Fruit fly (Drosophila melanogaster) whole organism, embryonic: Measurements from ENCODE around the gene CkIIalpha-i3.

Source experiments
- Aef1 ChIP-seq: fragments of 200-800 bp; sonication (Bioruptor generic); IDR thresholded peaks from 3 replicates; pipeline ENCODE4 v1.3.6; 2022; ENCODE audit warnings: missing biosample characterization, missing genetic modification characterization
- BtbVII ChIP-seq: fragments of 200-800 bp; sonication (Bioruptor generic); optimal IDR thresholded peaks from 3 replicates; lab custom pipeline; 2017; ENCODE audit warnings: missing biosample characterization, mild to moderate bottlenecking, missing genetic modification characterization
- CG12104 ChIP-seq: fragments of 200-800 bp; sonication (Bioruptor generic); optimal IDR thresholded peaks from 3 replicates; lab custom pipeline; 2016; ENCODE audit warnings: missing biosample characterization, missing genetic modification characterization
- CG12659 ChIP-seq: fragments of 200-800 bp; sonication (Bioruptor generic); optimal IDR thresholded peaks from 3 replicates; lab custom pipeline; 2017; ENCODE audit warnings: mild to moderate bottlenecking, missing biosample characterization, missing genetic modification reagents, missing genetic modification characterization
- CG12942 ChIP-seq: fragments of 200-800 bp; sonication (Bioruptor generic); optimal IDR thresholded peaks from 3 replicates; lab custom pipeline; 2016; ENCODE audit warnings: missing biosample characterization, missing genetic modification characterization
- CG13287 ChIP-seq: fragments of 200-800 bp; sonication (Bioruptor generic); IDR thresholded peaks from 2 replicates; pipeline ENCODE4 v1.3.6; 2022; ENCODE audit warnings: missing biosample characterization, missing genetic modification characterization; ENCODE audit not compliant: partially characterized antibody
- CG14667 ChIP-seq: fragments of 200-800 bp; sonication (Bioruptor generic); IDR thresholded peaks from 2 replicates; pipeline ENCODE4 v1.3.6; 2022; ENCODE audit warnings: missing biosample characterization, missing genetic modification characterization
- CG14965 ChIP-seq: fragments of 200-800 bp; sonication (Bioruptor generic); optimal IDR thresholded peaks from 2 replicates; lab custom pipeline; 2016; ENCODE audit warnings: missing biosample characterization, missing genetic modification characterization, borderline replicate concordance
- CG15514 ChIP-seq: fragments of 200-800 bp; sonication (Bioruptor generic); optimal IDR thresholded peaks from 3 replicates; lab custom pipeline; 2017; ENCODE audit warnings: missing biosample characterization, missing genetic modification characterization, mild to moderate bottlenecking, moderate library complexity, missing genetic modification reagents
- CG17359 ChIP-seq: fragments of 200-800 bp; sonication (Bioruptor generic); optimal IDR thresholded peaks from 3 replicates; lab custom pipeline; 2018; ENCODE audit warnings: missing biosample characterization, mild to moderate bottlenecking, missing genetic modification characterization, moderate library complexity
- CG2199 ChIP-seq: fragments of 200-800 bp; sonication (Bioruptor generic); IDR thresholded peaks from 3 replicates; pipeline ENCODE4 v1.3.6; 2022; ENCODE audit warnings: missing biosample characterization, missing genetic modification characterization
- CG2678 ChIP-seq: fragments of 200-800 bp; sonication (Bioruptor generic); optimal IDR thresholded peaks from 3 replicates; lab custom pipeline; 2019; ENCODE audit warnings: missing biosample characterization, mild to moderate bottlenecking, missing genetic modification characterization, moderate library complexity
- CG2875 ChIP-seq: fragments of 200-800 bp; sonication (Bioruptor generic); optimal IDR thresholded peaks from 2 replicates; lab custom pipeline; 2017; ENCODE audit warnings: missing biosample characterization, mild to moderate bottlenecking, missing genetic modification characterization, missing genetic modification reagents
- CG30020 ChIP-seq: fragments of 200-800 bp; optimal IDR thresholded peaks from 2 replicates; lab custom pipeline; 2019; ENCODE audit warnings: missing biosample characterization, mild to moderate bottlenecking, missing genetic modification characterization, moderate library complexity
- CG4360 ChIP-seq: fragments of 200-800 bp; sonication (Bioruptor generic); IDR thresholded peaks from 2 replicates; pipeline ENCODE4 v1.3.6; 2022; ENCODE audit warnings: missing biosample characterization, missing genetic modification characterization
- CG9215 ChIP-seq: fragments of 200-800 bp; sonication (Bioruptor generic); IDR thresholded peaks from 2 replicates; pipeline ENCODE4 v1.3.6; 2022; ENCODE audit warnings: missing biosample characterization, missing genetic modification characterization
- Camta ChIP-seq: fragments of 200-800 bp; sonication (Bioruptor generic); optimal IDR thresholded peaks from 2 replicates; lab custom pipeline; 2016; ENCODE audit warnings: missing biosample characterization, missing genetic modification characterization
- Dip3 ChIP-seq: fragments of 200-800 bp; sonication (Bioruptor generic); optimal IDR thresholded peaks from 3 replicates; lab custom pipeline; 2016; ENCODE audit warnings: missing biosample characterization, missing genetic modification characterization
- Dll ChIP-seq: fragments of 200-800 bp; sonication (Bioruptor generic); IDR thresholded peaks from 4 replicates; pipeline ENCODE4 v1.3.6; 2022; ENCODE audit warnings: missing biosample characterization, missing genetic modification characterization; ENCODE audit not compliant: partially characterized antibody
- Dp ChIP-seq: fragments of 200-800 bp; sonication (Bioruptor generic); optimal IDR thresholded peaks from 2 replicates; lab custom pipeline; 2018; ENCODE audit warnings: missing biosample characterization, mild to moderate bottlenecking, missing genetic modification characterization, moderate library complexity
- ERR ChIP-seq: fragments of 200-800 bp; sonication (Bioruptor generic); optimal IDR thresholded peaks from 2 replicates; lab custom pipeline; 2016; ENCODE audit warnings: missing biosample characterization, missing genetic modification characterization
- GATAe ChIP-seq: fragments of 200-800 bp; sonication (Bioruptor generic); conservative IDR thresholded peaks from 2 replicates; pipeline ENCODE4 v1.3.6; 2022; ENCODE audit warnings: missing biosample characterization, missing genetic modification characterization
- Gug ChIP-seq: fragments of 200-800 bp; sonication (Bioruptor generic); IDR thresholded peaks from 4 replicates; pipeline ENCODE4 v1.3.6; 2022; ENCODE audit warnings: missing biosample characterization, missing genetic modification characterization
- HLH54F ChIP-seq: fragments of 200-800 bp; sonication (Bioruptor generic); optimal IDR thresholded peaks from 3 replicates; lab custom pipeline; 2016; ENCODE audit warnings: missing biosample characterization, missing genetic modification characterization
- HmgZ ChIP-seq: fragments of 200-800 bp; sonication (Bioruptor generic); optimal IDR thresholded peaks from 2 replicates; lab custom pipeline; 2018; ENCODE audit warnings: missing biosample characterization, mild to moderate bottlenecking, missing genetic modification characterization
- Hr51 ChIP-seq, 2 experiments: fragments of 200-800 bp; sonication (Bioruptor generic); optimal IDR thresholded peaks; 2 replicates in 1 of 2; 3 replicates in 1 of 2; lab custom pipeline; 2016 to 2018; ENCODE audit warnings: missing biosample characterization in 2 of 2, missing genetic modification characterization in 2 of 2, mild to moderate bottlenecking in 1 of 2, moderate library complexity in 1 of 2
- Lpt ChIP-seq: fragments of >200 bp; optimal IDR thresholded peaks from 2 replicates; lab custom pipeline; 2018; ENCODE audit warnings: missing biosample characterization, missing genetic modification characterization
- Mad ChIP-seq: fragments of 200-800 bp; sonication (Bioruptor generic); optimal IDR thresholded peaks from 2 replicates; lab custom pipeline; 2016; ENCODE audit warnings: missing biosample characterization, missing genetic modification characterization
- Mrtf ChIP-seq: fragments of 200-800 bp; sonication (Bioruptor generic); IDR thresholded peaks from 3 replicates; pipeline ENCODE4 v1.3.6; 2022; ENCODE audit warnings: missing biosample characterization, missing genetic modification characterization
- NK7.1 ChIP-seq: fragments of 200-800 bp; sonication (Bioruptor generic); optimal IDR thresholded peaks from 3 replicates; lab custom pipeline; 2016; ENCODE audit warnings: missing biosample characterization, missing genetic modification characterization
- Ravus ChIP-seq: fragments of 200-800 bp; sonication (Bioruptor generic); IDR thresholded peaks from 2 replicates; pipeline ENCODE4 v1.3.6; 2022; ENCODE audit warnings: missing biosample characterization, missing genetic modification characterization
- Rx ChIP-seq: fragments of 200-800 bp; sonication (Bioruptor generic); IDR thresholded peaks from 2 replicates; pipeline ENCODE4 v1.3.6; 2022; ENCODE audit warnings: missing biosample characterization, missing genetic modification characterization
- Scr ChIP-seq: fragments of 200-800 bp; sonication (Bioruptor generic); IDR thresholded peaks from 2 replicates; pipeline ENCODE4 v1.3.6; 2022; ENCODE audit warnings: missing biosample characterization, missing genetic modification characterization; ENCODE audit not compliant: partially characterized antibody
- TFAM ChIP-seq: fragments of 200-800 bp; sonication (Bioruptor generic); optimal IDR thresholded peaks from 2 replicates; lab custom pipeline; 2017; ENCODE audit warnings: missing biosample characterization, missing genetic modification characterization, inconsistent platforms
- ara ChIP-seq: fragments of 200-800 bp; sonication (Bioruptor generic); IDR thresholded peaks from 2 replicates; pipeline ENCODE4 v1.3.6; 2022; ENCODE audit warnings: missing biosample characterization, missing genetic modification characterization
- cato ChIP-seq: fragments of 200-800 bp; sonication (Bioruptor generic); optimal IDR thresholded peaks from 2 replicates; lab custom pipeline; 2016; ENCODE audit warnings: missing biosample characterization, missing genetic modification characterization, borderline replicate concordance
- croc ChIP-seq: fragments of 200-800 bp; sonication (Bioruptor generic); conservative IDR thresholded peaks from 3 replicates; pipeline ENCODE4 v1.3.6; 2022; ENCODE audit warnings: missing biosample characterization, missing genetic modification characterization
- da ChIP-seq: fragments of 200-800 bp; sonication (Bioruptor generic); optimal IDR thresholded peaks from 2 replicates; lab custom pipeline; 2016; ENCODE audit warnings: missing biosample characterization, missing genetic modification characterization
- eyg ChIP-seq: fragments of 200-800 bp; sonication (Bioruptor generic); optimal IDR thresholded peaks from 3 replicates; lab custom pipeline; 2016; ENCODE audit warnings: missing biosample characterization, missing genetic modification characterization
- fru ChIP-seq: fragments of >200 bp; optimal IDR thresholded peaks from 2 replicates; lab custom pipeline; 2017
- gce ChIP-seq: fragments of 200-800 bp; sonication (Bioruptor generic); IDR thresholded peaks from 3 replicates; pipeline ENCODE4 v1.3.6; 2022; ENCODE audit warnings: missing biosample characterization, missing genetic modification characterization
- jing ChIP-seq: fragments of 200-800 bp; sonication (Bioruptor generic); optimal IDR thresholded peaks from 2 replicates; lab custom pipeline; 2018; ENCODE audit warnings: missing biosample characterization, mild to moderate bottlenecking, missing genetic modification characterization
- kni ChIP-seq: fragments of 200-800 bp; sonication (Bioruptor generic); optimal IDR thresholded peaks from 3 replicates; lab custom pipeline; 2017; ENCODE audit warnings: mild to moderate bottlenecking, missing biosample characterization, missing genetic modification reagents, missing genetic modification characterization
- lbe ChIP-seq: fragments of 200-800 bp; sonication (Bioruptor generic); optimal IDR thresholded peaks from 2 replicates; lab custom pipeline; 2016; ENCODE audit warnings: missing biosample characterization, mild to moderate bottlenecking, missing genetic modification characterization
- lilli ChIP-seq: fragments of 200-800 bp; sonication (Bioruptor generic); optimal IDR thresholded peaks from 3 replicates; lab custom pipeline; 2016; ENCODE audit warnings: missing biosample characterization, missing genetic modification characterization
- pho ChIP-seq: fragments of 200-800 bp; sonication (Bioruptor generic); optimal IDR thresholded peaks from 2 replicates; lab custom pipeline; 2016; ENCODE audit warnings: missing biosample characterization, missing genetic modification characterization
- run ChIP-seq: fragments of 200-800 bp; sonication (Bioruptor generic); optimal IDR thresholded peaks from 3 replicates; lab custom pipeline; 2018; ENCODE audit warnings: missing biosample characterization, mild to moderate bottlenecking, missing genetic modification characterization
- shn ChIP-seq: fragments of 200-800 bp; sonication (Bioruptor generic); optimal IDR thresholded peaks from 3 replicates; lab custom pipeline; 2016; ENCODE audit warnings: missing biosample characterization, missing genetic modification characterization
- slbo ChIP-seq: fragments of 200-800 bp; sonication (Bioruptor generic); IDR thresholded peaks from 2 replicates; pipeline ENCODE4 v1.3.6; 2022; ENCODE audit warnings: missing biosample characterization, missing genetic modification characterization
- stc ChIP-seq: fragments of 200-800 bp; sonication (Bioruptor generic); IDR thresholded peaks from 2 replicates; pipeline ENCODE4 v1.3.6; 2022; ENCODE audit warnings: missing biosample characterization, missing genetic modification characterization
- trem ChIP-seq: fragments of 200-800 bp; optimal IDR thresholded peaks from 3 replicates; lab custom pipeline; 2019; ENCODE audit warnings: missing biosample characterization, mild to moderate bottlenecking, missing genetic modification characterization, moderate library complexity

Gene CkIIalpha-i3

DNA sequence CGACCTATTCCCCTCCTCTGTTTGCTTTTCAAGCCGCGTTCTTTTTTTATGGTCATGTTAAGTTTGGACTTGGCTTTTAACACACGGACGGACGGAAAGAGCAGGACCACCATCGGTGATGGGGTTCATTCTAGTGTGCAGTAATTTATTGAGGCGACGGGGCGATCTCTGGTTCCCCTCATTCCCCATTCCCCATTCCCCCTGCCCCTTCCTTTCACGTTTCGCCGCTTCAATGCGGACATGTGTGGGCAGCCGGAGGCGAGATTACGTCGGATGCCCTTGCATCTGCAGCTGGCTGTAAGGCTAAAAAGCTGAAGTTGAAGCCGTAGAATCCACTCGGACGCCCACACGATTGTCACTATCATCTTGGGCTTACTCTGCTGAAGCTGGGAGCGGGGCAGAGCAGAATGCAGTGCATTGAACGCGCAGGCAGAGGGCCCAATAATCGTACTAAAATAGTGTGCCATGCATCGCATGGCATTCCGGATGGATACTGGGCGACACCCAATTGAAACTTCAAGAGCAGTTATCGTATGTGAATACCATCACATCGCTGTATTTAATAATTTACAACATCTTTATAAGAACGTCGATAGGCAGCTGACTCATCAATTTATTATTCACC lies 26.2 kb upstream of the CkIIalpha-i3 start (continued):
- no peak for TF ChIP-seq CG4360 (GFP tag; lab: Robert Waterston, UW)
- no peak for TF ChIP-seq Dp (GFP tag; lab: Kevin White, UChicago)
- TF ChIP-seq Hr51 (GFP tag; optimal IDR thresholded peaks at IDR 0.05; lab: Kevin White, UChicago): no peak
- peak; percentile 81; the same call in 1 of the 3 replicates for TF ChIP-seq CG2199
- no peak for TF ChIP-seq cato (GFP tag; lab: Kevin White, UChicago)
- no peak for TF ChIP-seq Mad (GFP tag; lab: Kevin White, UChicago)
- TF ChIP-seq HLH54F (GFP tag; lab: Kevin White, UChicago): no peak
- no peak for TF ChIP-seq CG14965 (GFP tag; lab: Kevin White, UChicago)
- TF ChIP-seq TFAM (GFP tag; lab: Kevin White, UChicago): no peak
- no peak for TF ChIP-seq Mrtf (GFP tag; lab: Robert Waterston, UW)
- no peak for TF ChIP-seq Ravus (GFP tag; lab: Robert Waterston, UW)
- no peak for TF ChIP-seq Dll (GFP tag; lab: Robert Waterston, UW)
- TF ChIP-seq CG17359 (tag; lab: Kevin White, UChicago): no peak
- no peak for TF ChIP-seq Scr (GFP tag; lab: Robert Waterston, UW)
- peak; percentile 61 for TF ChIP-seq kni
- no peak for TF ChIP-seq Aef1 (GFP tag; lab: Robert Waterston, UW)
- no peak for TF ChIP-seq HmgZ (tag; lab: Kevin White, UChicago)
- no peak for TF ChIP-seq CG12104
- TF ChIP-seq stc: no peak
- TF ChIP-seq jing (GFP tag; lab: Kevin White, UChicago): no peak
- no peak for TF ChIP-seq Camta (GFP tag; lab: Kevin White, UChicago)
- TF ChIP-seq CG15514 (GFP tag; lab: Kevin White, UChicago): no peak
- no peak for TF ChIP-seq fru (lab: Kevin White, UChicago)
- no peak for TF ChIP-seq ara (GFP tag; lab: Robert Waterston, UW)
- TF ChIP-seq trem: no peak

DNA sequence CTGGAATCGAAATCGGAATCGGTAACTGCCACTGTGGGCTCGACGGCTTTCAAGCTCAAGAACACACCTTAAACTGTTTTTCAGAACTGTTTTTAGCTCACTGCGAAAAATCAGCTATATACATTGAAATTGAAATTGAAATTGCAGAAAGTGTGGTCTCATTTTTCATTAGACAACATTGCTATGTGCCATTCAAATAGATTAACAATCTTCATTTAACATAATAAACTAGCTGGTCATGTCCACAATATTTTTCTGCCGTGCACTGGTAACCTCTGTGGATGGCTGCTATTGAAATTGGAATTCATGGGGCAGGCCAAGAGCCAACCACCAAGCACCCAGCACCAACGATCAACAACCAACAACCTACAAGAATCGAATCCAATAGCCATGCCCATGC lies 25.5 kb upstream of the CkIIalpha-i3 start:
- TF ChIP-seq CG2678 (tag; lab: Kevin White, UChicago) (peak; percentile 20), CG12659 (no peak), CG12942 (GFP tag; lab: Kevin White, UChicago) (no peak), Dip3 (GFP tag; lab: Kevin White, UChicago) (no peak), croc (GFP tag; lab: Robert Waterston, UW) (no peak), Gug (GFP tag; lab: Robert Waterston, UW) (no peak), CG14667 (GFP tag; lab: Robert Waterston, UW) (no peak), CG14965 (GFP tag; lab: Kevin White, UChicago) (no peak), gce (GFP tag; lab: Robert Waterston, UW) (no peak), ara (GFP tag; lab: Robert Waterston, UW) (peak; percentile 57; the same call in 1 of the 2 replicates), CG2875 (GFP tag; lab: Kevin White, UChicago) (no peak), ERR (GFP tag; lab: Kevin White, UChicago) (no peak), da (GFP tag; lab: Kevin White, UChicago) (no peak), CG13287 (no peak), Lpt (GFP tag; lab: Kevin White, UChicago) (no peak), CG9215 (GFP tag; lab: Robert Waterston, UW) (no peak), lbe (GFP tag; lab: Kevin White, UChicago) (no peak), shn (GFP tag; lab: Kevin White, UChicago) (no peak), eyg (GFP tag; lab: Kevin White, UChicago) (no peak), GATAe (no peak), NK7.1 (GFP tag; lab: Kevin White, UChicago) (no peak), lilli (GFP tag; lab: Kevin White, UChicago) (no peak), Rx (no peak), pho (GFP tag; lab: Kevin White, UChicago) (no peak), run (tag; lab: Kevin White, UChicago) (no peak), BtbVII (GFP tag; lab: Kevin White, UChicago) (no peak), slbo (no peak), CG30020 (tag; lab: Kevin White, UChicago) (no peak)
